Comparison of ENCODE assay signal across 5 worm cellular contexts in genomic region chrIV:10543361-10543760, ce11.
TF ChIP-seq lines count a peak whose summit lies in the region.

No protein-coding gene starts in this region.

TF ChIP-seq in whole organism, L1 larva, 84 proteins besides CTCF, POLR2A, EP300 and RAD21:
- TF ChIP-seq elt-2 (tag; optimal IDR thresholded peaks at IDR 0.05; lab: Kevin White, UChicago), result peak; percentile 95
- TF ChIP-seq nhr-90 (tag; optimal IDR thresholded peaks at IDR 0.05; lab: Kevin White, UChicago; ENCODE audit: poor library complexity), result peak; percentile 38
- peak; percentile 70 for TF ChIP-seq pqm-1 (tag; optimal IDR thresholded peaks at IDR 0.05; lab: Kevin White, UChicago)
- TF ChIP-seq nhr-71 (tag; optimal IDR thresholded peaks at IDR 0.05; lab: Kevin White, UChicago), result no peak
- no peak for TF ChIP-seq unc-130 (tag; optimal IDR thresholded peaks at IDR 0.05; lab: Kevin White, UChicago)
- TF ChIP-seq nhr-11 (tag; optimal IDR thresholded peaks at IDR 0.05; lab: Kevin White, UChicago), result no peak
- no peak for TF ChIP-seq ceh-82 (tag; optimal IDR thresholded peaks at IDR 0.05; lab: Kevin White, UChicago)
- no peak for TF ChIP-seq ces-1 (GFP tag; optimal IDR thresholded peaks at IDR 0.05; lab: Kevin White, UChicago)
- TF ChIP-seq egl-27 (tag; optimal IDR thresholded peaks at IDR 0.05; lab: Kevin White, UChicago), result no peak
- no peak for TF ChIP-seq fkh-8 (tag; optimal IDR thresholded peaks at IDR 0.05; lab: Kevin White, UChicago)
- no peak for TF ChIP-seq jun-1 (tag; optimal IDR thresholded peaks at IDR 0.05; lab: Kevin White, UChicago)
- peak; percentile 12 for TF ChIP-seq tlp-1 (tag; optimal IDR thresholded peaks at IDR 0.05; lab: Kevin White, UChicago)
- no peak for TF ChIP-seq fkh-10 (GFP tag; optimal IDR thresholded peaks at IDR 0.05; lab: Kevin White, UChicago)

TF ChIP-seq in whole organism, L2 larva, 48 proteins besides CTCF, POLR2A, EP300 and RAD21:
- TF ChIP-seq gmeb-1 (tag; optimal IDR thresholded peaks at IDR 0.05; lab: Kevin White, UChicago) (peak; percentile 40), alr-1 (tag; optimal IDR thresholded peaks at IDR 0.05; lab: Kevin White, UChicago) (no peak), sma-9 (GFP tag; optimal IDR thresholded peaks at IDR 0.05; lab: Kevin White, UChicago) (peak; percentile 79), sma-9 (tag; optimal IDR thresholded peaks at IDR 0.05; lab: Kevin White, UChicago) (no peak), fos-1 (tag; optimal IDR thresholded peaks at IDR 0.05; lab: Kevin White, UChicago) (peak; percentile 40)
TF ChIP-seq in whole organism, L2 larva: peak in this region for 3.

TF ChIP-seq in whole organism, L3 larva, 47 proteins besides CTCF, POLR2A, EP300 and RAD21:
- peak; percentile 84 for TF ChIP-seq elt-2 (tag; optimal IDR thresholded peaks at IDR 0.05; lab: Kevin White, UChicago)
- TF ChIP-seq jun-1 (tag; optimal IDR thresholded peaks at IDR 0.05; lab: Kevin White, UChicago), result peak; percentile 66
- no peak for TF ChIP-seq ceh-82 (tag; optimal IDR thresholded peaks at IDR 0.05; lab: Kevin White, UChicago)
- TF ChIP-seq pha-4 (tag; optimal IDR thresholded peaks at IDR 0.05; lab: Kevin White, UChicago), result peak; percentile 32
- TF ChIP-seq ztf-11 (tag; optimal IDR thresholded peaks at IDR 0.05; lab: Kevin White, UChicago), result no peak
- no peak for TF ChIP-seq nhr-67 (tag; optimal IDR thresholded peaks at IDR 0.05; lab: Kevin White, UChicago)
- TF ChIP-seq pqm-1 (tag; optimal IDR thresholded peaks at IDR 0.05; lab: Kevin White, UChicago), result peak; percentile 76
TF ChIP-seq in whole organism, L3 larva: peak in this region for 4.

TF ChIP-seq in whole organism, L4 larva, 104 proteins besides CTCF, POLR2A, EP300 and RAD21:
- TF ChIP-seq hlh-11 (tag; optimal IDR thresholded peaks at IDR 0.05; lab: Kevin White, UChicago) (peak; percentile 57), nhr-28 (tag; optimal IDR thresholded peaks at IDR 0.05; lab: Kevin White, UChicago) (peak; percentile 65), nhr-77 (tag; optimal IDR thresholded peaks at IDR 0.05; lab: Kevin White, UChicago) (peak; percentile 73), pqm-1 (tag; optimal IDR thresholded peaks at IDR 0.05; lab: Kevin White, UChicago) (peak; percentile 75), hlh-30 (tag; optimal IDR thresholded peaks at IDR 0.05; lab: Kevin White, UChicago; ENCODE audit: insufficient read depth) (peak; percentile 15), dmd-6 (GFP tag; IDR thresholded peaks at IDR 0.05; lab: Robert Waterston, UW) (peak; percentile 74), php-3 (GFP tag; IDR thresholded peaks at IDR 0.05; lab: Robert Waterston, UW) (peak; percentile 56; the same call in 1 of the 2 replicates), pha-4 (GFP tag; IDR thresholded peaks at IDR 0.05; lab: Robert Waterston, UW) (no peak), pha-4 (tag; optimal IDR thresholded peaks at IDR 0.05; lab: Kevin White, UChicago) (no peak), F10B5.3 (tag; optimal IDR thresholded peaks at IDR 0.05; lab: Kevin White, UChicago) (no peak), saeg-2 (GFP tag; IDR thresholded peaks at IDR 0.05; lab: Robert Waterston, UW) (no peak), nhr-48 (tag; optimal IDR thresholded peaks at IDR 0.05; lab: Kevin White, UChicago) (no peak), dve-1 (tag; optimal IDR thresholded peaks at IDR 0.05; lab: Kevin White, UChicago; ENCODE audit: insufficient read depth) (peak; percentile 62), daf-16 (GFP tag; optimal IDR thresholded peaks at IDR 0.05; lab: Kevin White, UChicago) (no peak), daf-16 (tag; optimal IDR thresholded peaks at IDR 0.05; lab: Kevin White, UChicago) (peak; percentile 91)
TF ChIP-seq in whole organism, L4 larva: peak in this region for 9.

TF ChIP-seq in whole organism, young adult, 124 proteins besides CTCF, POLR2A, EP300 and RAD21:
- TF ChIP-seq let-607 (tag; optimal IDR thresholded peaks at IDR 0.05; lab: Kevin White, UChicago), result no peak
- TF ChIP-seq nhr-80 (tag; optimal IDR thresholded peaks at IDR 0.05; lab: Kevin White, UChicago), result peak; percentile 51
